Worm (Caenorhabditis elegans) whole organism, midembryonic: ENCODE measurements around the gene hlh-1.

Source experiments
- T22C8.4 ChIP-seq: fragments of 200-800 bp; sonication (Bioruptor generic); IDR thresholded peaks from 2 replicates; pipeline ENCODE4 v1.3.6; 2022; ENCODE audit warnings: missing genetic modification characterization, missing compliant biosample characterization
- cog-1 ChIP-seq: sonication (generic microtip); optimal IDR thresholded peaks from 2 replicates; lab custom pipeline; 2016; ENCODE audit warnings: missing genetic modification characterization, missing compliant biosample characterization
- flt-1 ChIP-seq: fragments of 200-800 bp; sonication (Bioruptor generic); IDR thresholded peaks from 2 replicates; pipeline ENCODE4 v1.3.6; 2022; ENCODE audit warnings: missing genetic modification characterization, missing compliant biosample characterization
- klf-2 ChIP-seq: fragments of 200-800 bp; sonication (Bioruptor generic); conservative IDR thresholded peaks from 2 replicates; pipeline ENCODE4 v1.3.6; 2022; ENCODE audit warnings: missing genetic modification reagents, missing genetic modification characterization, missing compliant biosample characterization
- med-1 ChIP-seq: sonication (generic microtip); optimal IDR thresholded peaks from 2 replicates; lab custom pipeline; 2017; ENCODE audit warnings: missing genetic modification characterization, mild to moderate bottlenecking, missing compliant biosample characterization, antibody characterized with exemption, missing genetic modification reagents; ENCODE audit not compliant: insufficient read depth
- ref-1 ChIP-seq: fragments of 200-800 bp; sonication (Bioruptor generic); conservative IDR thresholded peaks from 2 replicates; pipeline ENCODE4 v1.3.6; 2022; ENCODE audit warnings: missing genetic modification reagents, missing genetic modification characterization, missing compliant biosample characterization
- tab-1 ChIP-seq: fragments of 200-800 bp; sonication (Bioruptor generic); IDR thresholded peaks from 2 replicates; pipeline ENCODE4 v1.3.6; 2022; ENCODE audit warnings: missing genetic modification characterization, missing compliant biosample characterization
- ztf-23 ChIP-seq: fragments of 200-800 bp; sonication (Bioruptor generic); IDR thresholded peaks from 2 replicates; pipeline ENCODE4 v1.3.6; 2022; ENCODE audit warnings: missing genetic modification reagents, missing genetic modification characterization, missing compliant biosample characterization
- ztf-29 ChIP-seq: fragments of 200-800 bp; sonication (Bioruptor generic); IDR thresholded peaks from 2 replicates; pipeline ENCODE4 v1.3.6; 2022; ENCODE audit warnings: missing genetic modification reagents, missing genetic modification characterization, missing compliant biosample characterization

DNA sequence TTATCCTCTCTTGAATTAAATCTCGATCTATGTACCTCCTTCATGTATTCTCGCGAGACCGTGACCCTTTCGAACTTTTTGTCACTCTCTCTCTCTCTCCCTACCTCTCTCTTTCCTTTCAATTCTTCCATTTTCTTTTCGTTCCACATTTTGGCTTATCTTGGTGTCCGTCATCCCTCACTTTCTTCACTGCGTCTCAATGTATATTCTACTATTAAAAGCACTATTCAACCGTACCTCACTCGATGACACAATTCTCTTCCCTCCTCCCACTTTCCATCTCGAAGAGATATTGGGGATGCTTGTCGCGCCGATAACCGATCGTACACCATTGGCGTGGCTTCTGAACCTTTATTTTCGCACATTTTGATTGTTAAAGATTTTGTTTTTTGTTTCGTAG, 7.7 kb upstream of the hlh-1 start:
- TF ChIP-seq flt-1 (GFP tag; lab: Robert Waterston, UW) = no peak
- TF ChIP-seq ztf-29 (GFP tag; lab: Robert Waterston, UW) = no peak
- TF ChIP-seq ref-1 (GFP tag; lab: Robert Waterston, UW) = no peak
- TF ChIP-seq klf-2 (GFP tag; lab: Robert Waterston, UW) = no peak
- no peak for TF ChIP-seq tab-1 (GFP tag; lab: Robert Waterston, UW)
- TF ChIP-seq ztf-23 (GFP tag; lab: Robert Waterston, UW) = no peak
- TF ChIP-seq cog-1 (tag; lab: Kevin White, UChicago) = no peak
- TF ChIP-seq med-1 = no peak
- TF ChIP-seq T22C8.4 (GFP tag; lab: Robert Waterston, UW) = no peak
